Worm (Caenorhabditis elegans) whole organism, L1 larva: ENCODE data around the gene F52C9.3.
A peak's percentile ranks its signal among the peaks of the same experiment; 100 is the strongest.

ENCODE experiments used
- C16A3.4 ChIP-seq: fragments of 150-350 bp; optimal IDR thresholded peaks from 2 replicates; lab custom pipeline; 2014; ENCODE audit warnings: missing biosample characterization, missing genetic modification characterization
- C34B4.2 ChIP-seq: sonication (generic microtip); optimal IDR thresholded peaks from 2 replicates; lab custom pipeline; 2017; ENCODE audit warnings: mild to moderate bottlenecking, missing genetic modification characterization, missing compliant biosample characterization
- F16B12.6 ChIP-seq: fragments of 150-350 bp; optimal IDR thresholded peaks from 2 replicates; lab custom pipeline; 2014; ENCODE audit warnings: missing biosample characterization, missing genetic modification characterization
- alr-1 ChIP-seq: fragments of 200-800 bp; sonication (Bioruptor generic); optimal IDR thresholded peaks from 2 replicates; lab custom pipeline; 2018; ENCODE audit warnings: borderline replicate concordance, mild to moderate bottlenecking, missing genetic modification characterization, missing compliant biosample characterization
- ama-1 ChIP-seq: fragments of 150-350 bp; optimal IDR thresholded peaks from 2 replicates; lab custom pipeline; 2014
- blmp-1 ChIP-seq: fragments of 150-350 bp; optimal IDR thresholded peaks from 2 replicates; lab custom pipeline; 2014; ENCODE audit warnings: missing biosample characterization, missing genetic modification characterization
- ceh-90 ChIP-seq: sonication (generic microtip); optimal IDR thresholded peaks from 2 replicates; lab custom pipeline; 2016; ENCODE audit warnings: missing genetic modification characterization, missing compliant biosample characterization
- ces-1 ChIP-seq: fragments of 150-350 bp; optimal IDR thresholded peaks from 2 replicates; lab custom pipeline; 2014; ENCODE audit warnings: missing biosample characterization, missing genetic modification reagents, missing genetic modification characterization
- dsc-1 ChIP-seq: sonication (generic microtip); optimal IDR thresholded peaks from 2 replicates; lab custom pipeline; 2016; ENCODE audit warnings: mild to moderate bottlenecking, missing genetic modification characterization, missing compliant biosample characterization
- efl-1 ChIP-seq, 4 experiments: fragments of 150-350 bp; optimal IDR thresholded peaks in 3 of 4; peaks in 1 of 4; 1 replicate in 1 of 4; 2 replicates in 3 of 4; lab custom pipeline; 2014; ENCODE audit warnings: missing biosample characterization in 2 of 4, missing genetic modification characterization in 2 of 4, missing genetic modification reagents in 2 of 4
- efl-3 ChIP-seq: fragments of 200-800 bp; sonication (Bioruptor generic); optimal IDR thresholded peaks from 2 replicates; lab custom pipeline; 2018; ENCODE audit warnings: mild to moderate bottlenecking, missing genetic modification characterization, missing compliant biosample characterization
- egl-13 ChIP-seq: sonication (generic microtip); optimal IDR thresholded peaks from 2 replicates; lab custom pipeline; 2016; ENCODE audit warnings: missing genotype, missing genetic modification reagents, missing genetic modification characterization, missing compliant biosample characterization
- egl-27 ChIP-seq, 2 experiments: fragments of 150-350 bp in 1 of 2; sonication (generic microtip); optimal IDR thresholded peaks; 3 replicates each; lab custom pipeline; 2017 to 2018; ENCODE audit warnings: missing biosample characterization in 2 of 2, missing genetic modification characterization in 2 of 2, missing genetic modification reagents in 2 of 2
- elt-2 ChIP-seq: sonication (generic microtip); optimal IDR thresholded peaks from 2 replicates; lab custom pipeline; 2016; ENCODE audit warnings: missing genetic modification characterization, mild to moderate bottlenecking, inconsistent platforms, missing compliant biosample characterization, missing genetic modification reagents
- elt-3 ChIP-seq, 6 experiments: fragments of 150-350 bp in 1 of 6; sonication (generic microtip); optimal IDR thresholded peaks; 2 replicates each; lab custom pipeline; 2017 to 2018; ENCODE audit warnings: missing biosample characterization in 6 of 6, missing genetic modification characterization in 6 of 6, inconsistent platforms in 1 of 6
- fkh-4 ChIP-seq: sonication (generic microtip); optimal IDR thresholded peaks from 2 replicates; lab custom pipeline; 2016; ENCODE audit warnings: missing compliant biosample characterization, missing genetic modification characterization, borderline replicate concordance
- fkh-8 ChIP-seq: sonication (generic microtip); optimal IDR thresholded peaks from 2 replicates; lab custom pipeline; 2016; ENCODE audit warnings: mild to moderate bottlenecking, missing genetic modification characterization, missing compliant biosample characterization
- hlh-17 ChIP-seq: fragments of 200-800 bp; sonication (Bioruptor generic); optimal IDR thresholded peaks from 2 replicates; lab custom pipeline; 2018; ENCODE audit warnings: missing genetic modification characterization, mild to moderate bottlenecking, missing compliant biosample characterization, moderate library complexity, borderline replicate concordance
- hpl-2 ChIP-seq: fragments of 150-350 bp; optimal IDR thresholded peaks from 2 replicates; lab custom pipeline; 2014; ENCODE audit warnings: missing biosample characterization, missing genetic modification reagents, missing genetic modification characterization
- irx-1 ChIP-seq: sonication (generic microtip); optimal IDR thresholded peaks from 2 replicates; lab custom pipeline; 2016; ENCODE audit warnings: missing genetic modification characterization, missing compliant biosample characterization
- isw-1 ChIP-seq: fragments of 200-800 bp; sonication (Bioruptor generic); IDR thresholded peaks from 2 replicates; pipeline ENCODE4 v1.3.6; 2022; ENCODE audit warnings: missing genetic modification characterization, missing compliant biosample characterization
- lin-13 ChIP-seq: fragments of 150-350 bp; optimal IDR thresholded peaks from 2 replicates; lab custom pipeline; 2014; ENCODE audit warnings: missing biosample characterization, missing genetic modification reagents, missing genetic modification characterization
- lin-35 ChIP-seq, 2 experiments: fragments of 150-350 bp; optimal IDR thresholded peaks; 2 replicates each; lab custom pipeline; 2014; ENCODE audit warnings: missing biosample characterization in 2 of 2, missing genetic modification characterization in 2 of 2, missing genetic modification reagents in 2 of 2
- lir-3 ChIP-seq: sonication (generic microtip); optimal IDR thresholded peaks from 2 replicates; lab custom pipeline; 2016; ENCODE audit warnings: mild to moderate bottlenecking, missing genetic modification characterization, moderate library complexity, missing compliant biosample characterization; ENCODE audit not compliant: poor library complexity
- lsy-2 ChIP-seq, 2 experiments: fragments of 150-350 bp; optimal IDR thresholded peaks; 2 replicates each; lab custom pipeline; 2014; ENCODE audit warnings: missing biosample characterization in 2 of 2, missing genetic modification characterization in 2 of 2
- mab-9 ChIP-seq: fragments of 200-800 bp; sonication (Bioruptor generic); IDR thresholded peaks from 2 replicates; pipeline ENCODE4 v1.3.6; 2022; ENCODE audit warnings: missing genetic modification reagents, missing genetic modification characterization, missing compliant biosample characterization
- mdl-1 ChIP-seq, 2 experiments: fragments of 150-350 bp; optimal IDR thresholded peaks; 2 replicates each; lab custom pipeline; 2014 to 2017; ENCODE audit warnings: missing biosample characterization in 2 of 2, missing genetic modification characterization in 2 of 2, inconsistent platforms in 1 of 2
- mef-2 ChIP-seq: fragments of 150-350 bp; optimal IDR thresholded peaks from 2 replicates; lab custom pipeline; 2014; ENCODE audit warnings: missing biosample characterization, missing genetic modification characterization
- nhr-47 ChIP-seq: sonication (generic microtip); optimal IDR thresholded peaks from 2 replicates; lab custom pipeline; 2016; ENCODE audit warnings: mild to moderate bottlenecking, missing genetic modification characterization, moderate library complexity, missing compliant biosample characterization
- nhr-76 ChIP-seq: sonication (generic microtip); optimal IDR thresholded peaks from 2 replicates; lab custom pipeline; 2017; ENCODE audit warnings: missing biosample characterization, missing genetic modification characterization
- nhr-90 ChIP-seq: sonication (generic microtip); optimal IDR thresholded peaks from 2 replicates; lab custom pipeline; 2016; ENCODE audit warnings: mild to moderate bottlenecking, missing genetic modification characterization, missing compliant biosample characterization; ENCODE audit not compliant: poor library complexity
- pax-3 ChIP-seq: fragments of 200-800 bp; sonication (Bioruptor generic); optimal IDR thresholded peaks from 2 replicates; lab custom pipeline; 2018; ENCODE audit warnings: mild to moderate bottlenecking, missing genetic modification characterization, moderate library complexity, missing compliant biosample characterization
- rnt-1 ChIP-seq: sonication (generic microtip); optimal IDR thresholded peaks from 2 replicates; lab custom pipeline; 2016; ENCODE audit warnings: mild to moderate bottlenecking, missing genetic modification characterization, moderate library complexity, missing compliant biosample characterization
- snpc-4 ChIP-seq: fragments of 150-350 bp; optimal IDR thresholded peaks from 2 replicates; lab custom pipeline; 2014; ENCODE audit warnings: missing biosample characterization, missing genetic modification characterization
- sox-4 ChIP-seq: sonication (generic microtip); optimal IDR thresholded peaks from 2 replicates; lab custom pipeline; 2016; ENCODE audit warnings: missing genetic modification characterization, missing compliant biosample characterization
- swsn-7 ChIP-seq: sonication (generic microtip); optimal IDR thresholded peaks from 2 replicates; lab custom pipeline; 2016; ENCODE audit warnings: missing genetic modification characterization, missing compliant biosample characterization
- tbx-2 ChIP-seq: sonication (generic microtip); optimal IDR thresholded peaks from 2 replicates; lab custom pipeline; 2016; ENCODE audit warnings: missing genetic modification characterization, missing compliant biosample characterization
- unc-30 ChIP-seq: sonication (generic microtip); optimal IDR thresholded peaks from 2 replicates; lab custom pipeline; 2017; ENCODE audit warnings: missing biosample characterization, missing genetic modification characterization
- unc-86 ChIP-seq: sonication (generic microtip); optimal IDR thresholded peaks from 2 replicates; lab custom pipeline; 2016; ENCODE audit warnings: missing genetic modification characterization, missing compliant biosample characterization
- vab-15 ChIP-seq: sonication (generic microtip); optimal IDR thresholded peaks from 2 replicates; lab custom pipeline; 2017; ENCODE audit warnings: missing genotype, mild to moderate bottlenecking, missing genetic modification characterization, missing compliant biosample characterization
- xbp-1 ChIP-seq: sonication (generic microtip); optimal IDR thresholded peaks from 2 replicates; lab custom pipeline; 2016; ENCODE audit warnings: missing genetic modification characterization, missing compliant biosample characterization
- zip-4 ChIP-seq: fragments of 200-800 bp; sonication (Bioruptor generic); optimal IDR thresholded peaks from 2 replicates; lab custom pipeline; 2018; ENCODE audit warnings: mild to moderate bottlenecking, missing genetic modification characterization, moderate library complexity, missing compliant biosample characterization
- ztf-11 ChIP-seq, 2 experiments: sonication (generic microtip); optimal IDR thresholded peaks; 2 replicates each; lab custom pipeline; 2016 to 2017; ENCODE audit warnings: missing genetic modification characterization in 2 of 2, missing biosample characterization in 1 of 2, missing compliant biosample characterization in 1 of 2
- ztf-4 ChIP-seq: fragments of 150-350 bp; optimal IDR thresholded peaks from 2 replicates; lab custom pipeline; 2014; ENCODE audit warnings: missing biosample characterization, missing genetic modification characterization

Gene F52C9.3

DNA sequence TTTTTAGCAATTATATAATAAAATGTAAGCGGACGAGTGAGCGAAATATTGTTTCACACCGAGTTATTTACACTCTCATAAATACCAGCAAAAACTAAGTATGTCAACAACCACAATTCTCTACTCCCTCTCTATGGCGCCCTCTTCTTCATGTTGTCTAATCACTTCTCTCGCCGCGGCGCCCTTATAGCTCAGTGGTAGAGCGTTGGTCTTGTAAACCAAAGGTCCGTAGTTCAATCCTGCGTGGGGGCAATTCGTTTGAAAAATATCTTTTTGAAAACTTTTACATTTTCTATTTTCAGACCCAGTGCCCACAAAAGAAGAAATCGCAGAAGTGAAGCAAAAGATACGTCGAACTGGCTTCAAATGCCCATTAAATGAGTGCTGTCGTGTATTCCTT lies 16.0 kb upstream of the F52C9.3 start (continued):
- TF ChIP-seq hpl-2 (GFP tag; lab: Kevin White, UChicago) (no peak), ama-1 (lab: Kevin White, UChicago) (peak; percentile 15), mef-2 (tag; lab: Kevin White, UChicago) (no peak), egl-13 (tag; lab: Kevin White, UChicago) (peak; percentile 19), lin-35 (GFP tag; optimal IDR thresholded peaks at IDR 0.05; lab: Kevin White, UChicago) (peak; percentile 67 to 71), lsy-2 (tag; optimal IDR thresholded peaks at IDR 0.05; lab: Kevin White, UChicago) (peak; percentile 35 to 69), nhr-90 (tag; lab: Kevin White, UChicago) (peak; percentile 67), mdl-1 (tag; optimal IDR thresholded peaks at IDR 0.05; lab: Kevin White, UChicago) (peak in 1 of 2 experiments; percentile 45), hlh-17 (GFP tag; lab: Kevin White, UChicago) (no peak), efl-3 (GFP tag; lab: Kevin White, UChicago) (no peak), dsc-1 (tag; lab: Kevin White, UChicago) (peak; percentile 64), elt-3 (tag; optimal IDR thresholded peaks at IDR 0.05; lab: Kevin White, UChicago) (no peak), ces-1 (GFP tag; lab: Kevin White, UChicago) (no peak), ztf-4 (tag; lab: Kevin White, UChicago) (no peak), rnt-1 (tag; lab: Kevin White, UChicago) (peak; percentile 72), unc-30 (tag; lab: Kevin White, UChicago) (no peak), tbx-2 (peak; percentile 56), unc-86 (tag; lab: Kevin White, UChicago) (peak; percentile 39), isw-1 (GFP tag; lab: Robert Waterston, UW) (peak; percentile 32), blmp-1 (peak; percentile 24), ceh-90 (tag; lab: Kevin White, UChicago) (no peak), fkh-8 (tag; lab: Kevin White, UChicago) (peak; percentile 39), swsn-7 (tag; lab: Kevin White, UChicago) (peak; percentile 66), elt-2 (peak; percentile 6), snpc-4 (tag; lab: Kevin White, UChicago) (no peak), F16B12.6 (peak; percentile 22), egl-27 (tag; optimal IDR thresholded peaks at IDR 0.05; lab: Kevin White, UChicago) (peak in 1 of 2 experiments; percentile 2), nhr-76 (tag; lab: Kevin White, UChicago) (no peak), fkh-4 (tag; lab: Kevin White, UChicago) (no peak), pax-3 (tag; lab: Kevin White, UChicago) (peak; percentile 8), vab-15 (no peak), C16A3.4 (tag; lab: Kevin White, UChicago) (peak; percentile 57), alr-1 (tag; lab: Kevin White, UChicago) (no peak), lin-13 (GFP tag; lab: Kevin White, UChicago) (peak; percentile 6), sox-4 (tag; lab: Kevin White, UChicago) (peak; percentile 9), xbp-1 (tag; lab: Kevin White, UChicago) (peak; percentile 56), lir-3 (tag; lab: Kevin White, UChicago) (peak; percentile 61), zip-4 (GFP tag; lab: Kevin White, UChicago) (peak; percentile 21), C34B4.2 (tag; lab: Kevin White, UChicago) (no peak), efl-1 (optimal IDR thresholded peaks at IDR 0.05; lab: Kevin White, UChicago) (peak; percentile 31 to 67), efl-1 (GFP tag; optimal IDR thresholded peaks at IDR 0.05 in 1 of 2; lab: Kevin White, UChicago) (peak; percentile 61 to 96), irx-1 (tag; lab: Kevin White, UChicago) (peak; percentile 33), nhr-47 (peak; percentile 69), ztf-11 (tag; optimal IDR thresholded peaks at IDR 0.05; lab: Kevin White, UChicago) (peak in 1 of 2 experiments; percentile 3), mab-9 (GFP tag; lab: Robert Waterston, UW) (0 out of 2 replicates have a peak, but pooled peaks have one; percentile 44)
